Worm (Caenorhabditis elegans) whole organism, young adult: ENCODE data around the gene T27E7.9.

Experiments
- K12H6.12 ChIP-seq: fragments of 200-800 bp; sonication (Bioruptor generic); optimal IDR thresholded peaks from 2 replicates; lab custom pipeline; 2018; ENCODE audit warnings: mild to moderate bottlenecking, missing genetic modification characterization, missing compliant biosample characterization
- ama-1 ChIP-seq, 3 experiments: fragments of 150-350 bp in 1 of 3; sonication (generic microtip) in 2 of 3; optimal IDR thresholded peaks; 2 replicates each; lab custom pipeline; 2014 to 2018; ENCODE audit warnings: missing biosample characterization in 2 of 3, missing genetic modification characterization in 2 of 3, missing genetic modification reagents in 2 of 3
- attf-3 ChIP-seq: fragments of 200-800 bp; sonication (Bioruptor generic); conservative IDR thresholded peaks from 2 replicates; pipeline ENCODE4 v1.3.6; 2022; ENCODE audit warnings: missing genetic modification reagents, missing genetic modification characterization, missing compliant biosample characterization
- dox-1 ChIP-seq: fragments of 200-800 bp; sonication (Bioruptor generic); IDR thresholded peaks from 2 replicates; pipeline ENCODE4 v1.3.6; 2022; ENCODE audit warnings: missing genetic modification reagents, missing genetic modification characterization, missing compliant biosample characterization
- efl-1 ChIP-seq: fragments of 150-350 bp; optimal IDR thresholded peaks from 2 replicates; lab custom pipeline; 2014; ENCODE audit warnings: missing biosample characterization, missing genetic modification reagents, missing genetic modification characterization
- ekl-4 ChIP-seq: fragments of 200-800 bp; sonication (Bioruptor generic); IDR thresholded peaks from 2 replicates; pipeline ENCODE4 v1.3.6; 2022; ENCODE audit warnings: missing genetic modification reagents, missing genetic modification characterization, missing compliant biosample characterization
- hsf-1 ChIP-seq: fragments of 200-800 bp; sonication (Bioruptor generic); IDR thresholded peaks from 2 replicates; pipeline ENCODE4 v1.3.6; 2022; ENCODE audit warnings: missing genetic modification reagents, missing genetic modification characterization, missing compliant biosample characterization
- snpc-3.4 ChIP-seq: sonication (generic microtip); optimal IDR thresholded peaks from 2 replicates; lab custom pipeline; 2017; ENCODE audit warnings: missing genetic modification characterization, mild to moderate bottlenecking, missing compliant biosample characterization, antibody characterized with exemption, moderate library complexity, missing genotype, missing genetic modification reagents
- unc-62 ChIP-seq: fragments of 150-350 bp; optimal IDR thresholded peaks from 2 replicates; lab custom pipeline; 2014; ENCODE audit warnings: missing biosample characterization, missing genetic modification reagents, missing genetic modification characterization

DNA sequence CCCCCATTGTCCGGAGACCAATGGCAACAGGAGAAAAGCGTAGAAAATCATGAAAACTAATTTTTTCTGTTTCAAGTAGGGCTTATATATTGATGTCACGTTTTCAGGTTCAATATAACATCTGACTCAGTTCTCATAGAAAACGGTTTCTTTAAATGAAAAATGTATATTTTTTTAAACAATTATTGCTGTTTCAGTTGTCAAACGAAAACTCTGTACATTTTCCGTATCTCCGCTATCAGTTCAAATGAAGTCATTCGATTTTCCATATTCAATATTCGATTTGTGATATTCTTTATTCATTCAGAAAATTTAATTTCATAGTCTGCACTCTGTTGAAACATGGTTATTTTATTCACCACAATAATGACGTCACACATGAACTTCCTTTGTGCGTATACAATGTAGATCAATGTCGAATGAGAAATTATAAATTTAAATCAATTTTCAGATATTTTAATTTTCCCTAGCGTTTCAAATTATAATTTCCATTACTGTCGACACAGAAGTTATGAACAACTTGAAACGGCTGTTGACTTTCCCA is 29.5 kb upstream of the T27E7.9 start, which contains the start of gene Y57G11B.8:
- TF ChIP-seq ekl-4 (GFP tag; lab: Robert Waterston, UW): no peak
- TF ChIP-seq ama-1 (optimal IDR thresholded peaks at IDR 0.05; lab: Kevin White, UChicago): no peak
- no peak for TF ChIP-seq ama-1 (GFP tag; optimal IDR thresholded peaks at IDR 0.05; lab: Kevin White, UChicago)
- TF ChIP-seq hsf-1 (GFP tag; lab: Robert Waterston, UW): no peak
- no peak for TF ChIP-seq K12H6.12 (tag; lab: Kevin White, UChicago)
- TF ChIP-seq snpc-3.4 (tag; lab: Kevin White, UChicago): no peak
- TF ChIP-seq attf-3 (GFP tag; lab: Robert Waterston, UW): no peak
- TF ChIP-seq efl-1 (GFP tag; lab: Kevin White, UChicago): no peak
- no peak for TF ChIP-seq dox-1
- no peak for TF ChIP-seq unc-62 (GFP tag; lab: Kevin White, UChicago)
